Worm (Caenorhabditis elegans) whole organism, L3 larva: Measurements from ENCODE around the gene ipla-3.

Experiments
- daf-12 ChIP-seq: fragments of 150-350 bp; optimal IDR thresholded peaks from 2 replicates; lab custom pipeline; 2014; ENCODE audit warnings: missing biosample characterization, missing genetic modification reagents, missing genetic modification characterization
- elt-1 ChIP-seq: fragments of 150-350 bp; optimal IDR thresholded peaks from 2 replicates; lab custom pipeline; 2014; ENCODE audit warnings: missing biosample characterization, missing genetic modification characterization
- eor-1 ChIP-seq, 2 experiments: fragments of 150-350 bp; optimal IDR thresholded peaks; 2 replicates each; lab custom pipeline; 2014 to 2018; ENCODE audit warnings: missing biosample characterization in 2 of 2, missing genetic modification characterization in 2 of 2
- nhr-11 ChIP-seq: fragments of 150-350 bp; optimal IDR thresholded peaks from 2 replicates; lab custom pipeline; 2014; ENCODE audit warnings: missing biosample characterization, missing genetic modification characterization
- nhr-12 ChIP-seq: fragments of 150-350 bp; optimal IDR thresholded peaks from 2 replicates; lab custom pipeline; 2014; ENCODE audit warnings: missing biosample characterization, missing genetic modification characterization
- nhr-77 ChIP-seq: fragments of 150-350 bp; optimal IDR thresholded peaks from 2 replicates; lab custom pipeline; 2014; ENCODE audit warnings: missing biosample characterization, missing genetic modification characterization
- pha-4 ChIP-seq: fragments of 150-350 bp; optimal IDR thresholded peaks from 2 replicates; lab custom pipeline; 2014; ENCODE audit warnings: missing biosample characterization, missing genetic modification reagents, missing genetic modification characterization
- snpc-4 ChIP-seq: fragments of 150-350 bp; optimal IDR thresholded peaks from 2 replicates; lab custom pipeline; 2014; ENCODE audit warnings: missing biosample characterization, missing genetic modification characterization

DNA sequence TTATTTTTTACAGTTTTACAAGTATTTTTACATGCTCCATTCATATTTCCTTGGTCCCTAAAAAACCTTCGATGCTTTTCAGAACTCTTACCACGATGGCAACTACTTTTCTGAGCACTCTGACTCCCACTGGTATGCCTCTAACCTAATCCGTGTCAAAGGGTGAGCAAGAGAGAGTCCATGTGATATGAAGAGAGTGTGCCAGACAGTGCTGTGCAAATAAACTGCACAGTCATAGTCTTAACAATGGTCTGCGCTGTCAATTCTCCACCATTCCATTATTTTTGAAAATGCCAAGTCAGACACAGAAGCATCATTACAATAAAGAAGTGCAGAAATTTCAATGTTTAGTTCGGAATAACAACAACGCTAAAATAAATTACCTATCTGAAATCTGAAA lies 16.2 kb upstream of the ipla-3 start:
- no peak for TF ChIP-seq snpc-4 (tag; lab: Kevin White, UChicago)
- no peak for TF ChIP-seq daf-12 (tag; lab: Kevin White, UChicago)
- no peak for TF ChIP-seq nhr-11 (tag; lab: Kevin White, UChicago)
- no peak for TF ChIP-seq nhr-77 (tag; lab: Kevin White, UChicago)
- TF ChIP-seq nhr-12 (tag; lab: Kevin White, UChicago), result no peak
- TF ChIP-seq eor-1 (tag; optimal IDR thresholded peaks at IDR 0.05; lab: Kevin White, UChicago), result no peak
- TF ChIP-seq elt-1 (tag; lab: Kevin White, UChicago), result no peak
- TF ChIP-seq pha-4 (tag; lab: Kevin White, UChicago), result no peak
